Worm (Caenorhabditis elegans): Measurements from ENCODE around the gene Y54F10AR.1.

DNA sequence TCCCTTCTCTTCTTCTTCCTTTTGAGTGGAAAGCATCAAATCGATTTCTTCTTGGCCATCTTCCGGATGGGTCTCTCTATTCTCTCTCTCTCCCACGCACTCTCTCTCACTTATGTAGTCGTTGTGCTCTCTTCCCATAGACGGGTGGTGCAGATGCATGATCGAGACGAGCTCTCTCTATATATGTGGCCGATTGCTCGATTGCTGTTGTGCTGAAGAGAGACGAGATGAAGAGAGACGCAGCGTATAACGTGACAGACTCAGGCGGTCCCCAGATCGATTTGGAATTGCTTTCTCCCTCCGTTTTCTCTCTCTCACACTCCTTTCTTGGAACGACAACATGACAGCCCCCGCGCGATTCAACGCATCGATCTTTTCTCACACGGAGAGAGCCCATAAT is 42.8 kb downstream of the Y54F10AR.1 start:
- TF ChIP-seq skn-1 (tag; optimal IDR thresholded peaks at IDR 0.05) = no peak
- peak; percentile 52 for TF ChIP-seq ceh-28 (tag; optimal IDR thresholded peaks at IDR 0.05)
- no peak for TF ChIP-seq nhr-23 (tag; optimal IDR thresholded peaks at IDR 0.05)
- no peak for TF ChIP-seq fkh-2 (tag; optimal IDR thresholded peaks at IDR 0.05)
- no peak for TF ChIP-seq fos-1 (tag; optimal IDR thresholded peaks at IDR 0.05)
- TF ChIP-seq nhr-12 (tag; optimal IDR thresholded peaks at IDR 0.05) = no peak
- TF ChIP-seq unc-62 (GFP tag; optimal IDR thresholded peaks at IDR 0.05) = no peak
- peak; percentile 6 for TF ChIP-seq sea-2 (GFP tag; optimal IDR thresholded peaks at IDR 0.05)
- peak; percentile 49 for TF ChIP-seq hmg-11 (tag; optimal IDR thresholded peaks at IDR 0.05)
- peak; percentile 7 for TF ChIP-seq lin-15B (tag; optimal IDR thresholded peaks at IDR 0.05)
- TF ChIP-seq nhr-11 (tag; optimal IDR thresholded peaks at IDR 0.05) = peak; percentile 8
- peak; percentile 15 for TF ChIP-seq lin-39 (tag; optimal IDR thresholded peaks at IDR 0.05)

Measured in whole organism, L3 larva.